Fruit fly (Drosophila melanogaster): Measurements from ENCODE around the gene CG43844.
A peak's percentile ranks its signal among the peaks of the same experiment; 100 is the strongest.

CG43844 gene

DNA sequence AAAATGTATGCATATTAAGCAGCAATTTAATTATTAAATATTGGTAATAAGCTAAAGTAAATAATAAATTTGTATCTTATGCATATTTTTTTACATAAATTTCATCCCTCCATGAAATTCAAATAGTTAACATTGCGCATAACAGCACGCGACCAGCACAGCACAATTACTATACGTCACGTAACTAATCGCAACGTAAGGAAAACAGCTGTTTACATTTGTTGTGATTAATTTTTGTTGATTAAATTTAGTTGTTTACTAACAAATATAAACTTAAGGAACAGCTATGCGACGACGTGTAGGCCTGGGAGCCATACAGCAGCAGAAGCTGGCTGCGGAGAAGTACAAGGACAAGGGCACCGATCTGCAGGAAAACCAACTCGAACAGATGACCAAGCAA lies 24.3 kb upstream of the CG43844 start, which contains the start of gene lsn (continued):
- no peak for TF ChIP-seq CG8290 (GFP tag; optimal IDR thresholded peaks at IDR 0.05)
- peak in 1 of 2 experiments; percentile 82 for TF ChIP-seq CG8290 (tag; optimal IDR thresholded peaks at IDR 0.05)
- TF ChIP-seq unpg (GFP tag; optimal IDR thresholded peaks at IDR 0.05) = peak; percentile 44
- TF ChIP-seq run (tag; optimal IDR thresholded peaks at IDR 0.05) = no peak
- TF ChIP-seq CrebB (tag; optimal IDR thresholded peaks at IDR 0.05) = peak; percentile 35
- no peak for TF ChIP-seq bcd (GFP tag; optimal IDR thresholded peaks at IDR 0.05)
- TF ChIP-seq pros (GFP tag; optimal IDR thresholded peaks at IDR 0.05) = no peak
- TF ChIP-seq HLH4C (GFP tag; IDR thresholded peaks at IDR 0.05; ENCODE audit: partially characterized antibody) = no peak
- TF ChIP-seq sc (optimal IDR thresholded peaks at IDR 0.05) = no peak
- no peak for TF ChIP-seq sc (GFP tag; optimal IDR thresholded peaks at IDR 0.05)
- peak; percentile 19 for TF ChIP-seq CG15269 (tag; optimal IDR thresholded peaks at IDR 0.05)
- no peak for TF ChIP-seq BtbVII (GFP tag; optimal IDR thresholded peaks at IDR 0.05)
- peak; percentile 17 for TF ChIP-seq CG7556 (GFP tag; optimal IDR thresholded peaks at IDR 0.05)
- no peak for TF ChIP-seq nom (GFP tag; optimal IDR thresholded peaks at IDR 0.05)
- peak; percentile 36 for TF ChIP-seq CG12659 (GFP tag; optimal IDR thresholded peaks at IDR 0.05)
- no peak for TF ChIP-seq CG5245 (GFP tag; optimal IDR thresholded peaks at IDR 0.05)
- TF ChIP-seq CG7839 (tag; optimal IDR thresholded peaks at IDR 0.05) = no peak
- TF ChIP-seq HLH54F (GFP tag; optimal IDR thresholded peaks at IDR 0.05) = no peak
- TF ChIP-seq Dbx (GFP tag; IDR thresholded peaks at IDR 0.05) = no peak; the same call in 2 of the 3 replicates
- TF ChIP-seq NFAT (GFP tag; IDR thresholded peaks at IDR 0.05) = no peak
- TF ChIP-seq tgo (GFP tag; IDR thresholded peaks at IDR 0.05) = no peak
- no peak for TF ChIP-seq shn (GFP tag; optimal IDR thresholded peaks at IDR 0.05)
- no peak for TF ChIP-seq Nf-YC (tag; optimal IDR thresholded peaks at IDR 0.05)
- TF ChIP-seq CG1792 (GFP tag; optimal IDR thresholded peaks at IDR 0.05) = no peak
- TF ChIP-seq Ssrp (tag; optimal IDR thresholded peaks at IDR 0.05) = no peak
- TF ChIP-seq Bteb2 (GFP tag; optimal IDR thresholded peaks at IDR 0.05) = no peak
- TF ChIP-seq CG12299 (tag; optimal IDR thresholded peaks at IDR 0.05) = no peak
- TF ChIP-seq CG8924 (tag; optimal IDR thresholded peaks at IDR 0.05) = no peak
- no peak for TF ChIP-seq CG12219 (GFP tag; optimal IDR thresholded peaks at IDR 0.05)
- no peak for TF ChIP-seq vvl (GFP tag; IDR thresholded peaks at IDR 0.05)
- TF ChIP-seq CG12769 (tag; optimal IDR thresholded peaks at IDR 0.05) = peak; percentile 41
- TF ChIP-seq CG3163 (GFP tag; optimal IDR thresholded peaks at IDR 0.05) = no peak
- TF ChIP-seq fd96Cb (tag; optimal IDR thresholded peaks at IDR 0.05) = no peak
- TF ChIP-seq CG6254 (GFP tag; optimal IDR thresholded peaks at IDR 0.05) = no peak
- TF ChIP-seq pan (optimal IDR thresholded peaks at IDR 0.05) = no peak
- no peak for TF ChIP-seq pan (GFP tag; optimal IDR thresholded peaks at IDR 0.05 in 1 of 2, IDR thresholded peaks at IDR 0.05 in 1 of 2)
- TF ChIP-seq oc (tag; optimal IDR thresholded peaks at IDR 0.05) = peak; percentile 8
- no peak for TF ChIP-seq gce (GFP tag; IDR thresholded peaks at IDR 0.05)
- TF ChIP-seq CG11504 (tag; optimal IDR thresholded peaks at IDR 0.05) = no peak
- TF ChIP-seq nau (GFP tag; optimal IDR thresholded peaks at IDR 0.05) = peak; percentile 35
- TF ChIP-seq CG9727 (GFP tag; optimal IDR thresholded peaks at IDR 0.05) = no peak
- peak in 1 of 3 experiments; percentile 31 for TF ChIP-seq lola (GFP tag; optimal IDR thresholded peaks at IDR 0.05)
- peak; percentile 45 for TF ChIP-seq CG1529 (GFP tag; optimal IDR thresholded peaks at IDR 0.05)
- TF ChIP-seq CG11398 (GFP tag; optimal IDR thresholded peaks at IDR 0.05) = no peak
- TF ChIP-seq CG17912 (GFP tag; optimal IDR thresholded peaks at IDR 0.05) = peak; percentile 27
- no peak for TF ChIP-seq Doc2 (GFP tag; IDR thresholded peaks at IDR 0.05)
- TF ChIP-seq Trl (optimal IDR thresholded peaks at IDR 0.05) = no peak
- TF ChIP-seq Trl (GFP tag; optimal IDR thresholded peaks at IDR 0.05) = no peak
- no peak for TF ChIP-seq CG14965 (GFP tag; optimal IDR thresholded peaks at IDR 0.05; ENCODE audit: borderline replicate concordance)
- TF ChIP-seq chinmo (GFP tag; IDR thresholded peaks at IDR 0.05; ENCODE audit: partially characterized antibody) = no peak
- TF ChIP-seq tup (GFP tag; optimal IDR thresholded peaks at IDR 0.05) = no peak
- no peak for TF ChIP-seq abd-A (tag; optimal IDR thresholded peaks at IDR 0.05)

All from whole organism, embryonic.